Worm (Caenorhabditis elegans) whole organism, L3 larva: ENCODE measurements around the gene mrpl-46.

Source experiments
- ZK546.5 ChIP-seq: sonication (generic microtip); optimal IDR thresholded peaks from 2 replicates; lab custom pipeline; 2017; ENCODE audit warnings: missing biosample characterization, missing genetic modification characterization
- aly-2 ChIP-seq: fragments of 150-350 bp; optimal IDR thresholded peaks from 2 replicates; lab custom pipeline; 2014; ENCODE audit warnings: missing biosample characterization, missing genetic modification characterization
- ceh-16 ChIP-seq: sonication (generic microtip); optimal IDR thresholded peaks from 2 replicates; lab custom pipeline; 2017; ENCODE audit warnings: missing biosample characterization, missing genetic modification characterization
- ceh-82 ChIP-seq: fragments of 150-350 bp; optimal IDR thresholded peaks from 2 replicates; lab custom pipeline; 2014; ENCODE audit warnings: missing biosample characterization, missing genetic modification characterization
- ceh-9 ChIP-seq: sonication (generic microtip); optimal IDR thresholded peaks from 2 replicates; lab custom pipeline; 2018; ENCODE audit warnings: missing biosample characterization, missing genetic modification characterization
- daf-12 ChIP-seq: fragments of 150-350 bp; optimal IDR thresholded peaks from 2 replicates; lab custom pipeline; 2014; ENCODE audit warnings: missing biosample characterization, missing genetic modification reagents, missing genetic modification characterization
- egl-27 ChIP-seq: sonication (generic microtip); optimal IDR thresholded peaks from 4 replicates; lab custom pipeline; 2017; ENCODE audit warnings: missing biosample characterization, missing genetic modification reagents, missing genetic modification characterization
- egl-5 ChIP-seq: fragments of 150-350 bp; optimal IDR thresholded peaks from 2 replicates; lab custom pipeline; 2017; ENCODE audit warnings: missing biosample characterization, missing genetic modification reagents, missing genetic modification characterization, inconsistent platforms
- elt-1 ChIP-seq: fragments of 150-350 bp; optimal IDR thresholded peaks from 2 replicates; lab custom pipeline; 2014; ENCODE audit warnings: missing biosample characterization, missing genetic modification characterization
- elt-3 ChIP-seq, 3 experiments: fragments of 150-350 bp in 1 of 3; sonication (generic microtip) in 2 of 3; optimal IDR thresholded peaks; 2 replicates in 2 of 3; 4 replicates in 1 of 3; lab custom pipeline; 2014 to 2017; ENCODE audit warnings: missing biosample characterization in 3 of 3, missing genetic modification characterization in 3 of 3
- eor-1 ChIP-seq, 2 experiments: fragments of 150-350 bp; optimal IDR thresholded peaks; 2 replicates each; lab custom pipeline; 2014 to 2018; ENCODE audit warnings: missing biosample characterization in 2 of 2, missing genetic modification characterization in 2 of 2
- fkh-10 ChIP-seq: sonication (generic microtip); optimal IDR thresholded peaks from 2 replicates; lab custom pipeline; 2017; ENCODE audit warnings: missing biosample characterization, missing genetic modification reagents, missing genetic modification characterization
- fkh-2 ChIP-seq: fragments of 150-350 bp; optimal IDR thresholded peaks from 2 replicates; lab custom pipeline; 2014; ENCODE audit warnings: missing biosample characterization, missing genetic modification reagents, missing genetic modification characterization
- hmg-11 ChIP-seq: sonication (generic microtip); optimal IDR thresholded peaks from 2 replicates; lab custom pipeline; 2016; ENCODE audit warnings: missing genetic modification characterization, missing compliant biosample characterization
- jun-1 ChIP-seq: fragments of 150-350 bp; optimal IDR thresholded peaks from 2 replicates; lab custom pipeline; 2014; ENCODE audit warnings: missing biosample characterization, missing genetic modification reagents, missing genetic modification characterization
- lin-39 ChIP-seq: fragments of 150-350 bp; optimal IDR thresholded peaks from 2 replicates; lab custom pipeline; 2018; ENCODE audit warnings: missing biosample characterization, missing genetic modification reagents, missing genetic modification characterization
- lsy-12 ChIP-seq: sonication (generic microtip); optimal IDR thresholded peaks from 2 replicates; lab custom pipeline; 2016; ENCODE audit warnings: mild to moderate bottlenecking, missing genetic modification characterization, missing compliant biosample characterization
- mdl-1 ChIP-seq: fragments of 150-350 bp; optimal IDR thresholded peaks from 2 replicates; lab custom pipeline; 2014; ENCODE audit warnings: missing biosample characterization, missing genetic modification characterization
- nfya-1 ChIP-seq: sonication (generic microtip); optimal IDR thresholded peaks from 2 replicates; lab custom pipeline; 2017; ENCODE audit warnings: missing genetic modification characterization, mild to moderate bottlenecking, missing compliant biosample characterization, antibody characterized with exemption, moderate library complexity; ENCODE audit not compliant: insufficient read depth
- nhr-12 ChIP-seq: fragments of 150-350 bp; optimal IDR thresholded peaks from 2 replicates; lab custom pipeline; 2014; ENCODE audit warnings: missing biosample characterization, missing genetic modification characterization
- nhr-237 ChIP-seq: fragments of 150-350 bp; optimal IDR thresholded peaks from 2 replicates; lab custom pipeline; 2014; ENCODE audit warnings: missing biosample characterization, missing genetic modification characterization
- nhr-25 ChIP-seq: sonication (generic microtip); optimal IDR thresholded peaks from 2 replicates; lab custom pipeline; 2017; ENCODE audit warnings: missing biosample characterization, missing genetic modification characterization
- nhr-43 ChIP-seq: sonication (generic microtip); optimal IDR thresholded peaks from 2 replicates; lab custom pipeline; 2016; ENCODE audit warnings: mild to moderate bottlenecking, missing genetic modification characterization, missing compliant biosample characterization; ENCODE audit not compliant: poor library complexity, severe bottlenecking
- nhr-67 ChIP-seq: fragments of 150-350 bp; optimal IDR thresholded peaks from 2 replicates; lab custom pipeline; 2014; ENCODE audit warnings: missing biosample characterization, missing genetic modification characterization
- nhr-76 ChIP-seq: fragments of 150-350 bp; sonication (generic microtip); optimal IDR thresholded peaks from 5 replicates; lab custom pipeline; 2014; ENCODE audit warnings: missing biosample characterization, missing genetic modification characterization
- pqm-1 ChIP-seq: fragments of 150-350 bp; optimal IDR thresholded peaks from 2 replicates; lab custom pipeline; 2017; ENCODE audit warnings: missing biosample characterization, missing genetic modification characterization, inconsistent platforms
- sea-2 ChIP-seq: fragments of 150-350 bp; sonication (generic microtip); optimal IDR thresholded peaks from 4 replicates; lab custom pipeline; 2014; ENCODE audit warnings: missing biosample characterization, missing genetic modification reagents, missing genetic modification characterization
- snpc-4 ChIP-seq: fragments of 150-350 bp; optimal IDR thresholded peaks from 2 replicates; lab custom pipeline; 2014; ENCODE audit warnings: missing biosample characterization, missing genetic modification characterization
- unc-39 ChIP-seq: sonication (generic microtip); optimal IDR thresholded peaks from 4 replicates; lab custom pipeline; 2017; ENCODE audit warnings: missing biosample characterization, missing genetic modification characterization
- ztf-11 ChIP-seq: fragments of 150-350 bp; optimal IDR thresholded peaks from 2 replicates; lab custom pipeline; 2014; ENCODE audit warnings: missing biosample characterization, missing genetic modification characterization
- ztf-4 ChIP-seq: fragments of 150-350 bp; optimal IDR thresholded peaks from 2 replicates; lab custom pipeline; 2014; ENCODE audit warnings: missing biosample characterization, missing genetic modification characterization

The mrpl-46 gene

ce11 chrIV:800518-800917, at the start of gene mrpl-46:
mrpl-46 (plus strand) TSS chrIV:800818.
- TF ChIP-seq egl-5 (tag; lab: Kevin White, UChicago) (no peak), sea-2 (GFP tag; lab: Kevin White, UChicago) (no peak), ceh-9 (tag; lab: Kevin White, UChicago) (no peak), ztf-4 (tag; lab: Kevin White, UChicago) (no peak), nhr-76 (tag; lab: Kevin White, UChicago) (no peak), lin-39 (tag; lab: Kevin White, UChicago) (no peak), fkh-10 (GFP tag; lab: Kevin White, UChicago) (no peak), fkh-2 (tag; lab: Kevin White, UChicago) (no peak)

ce11 chrIV:754357-754972, 46.2 kb upstream of the mrpl-46 start:
- TF ChIP-seq lin-39 (tag; lab: Kevin White, UChicago) = no peak
- TF ChIP-seq nfya-1 (tag; lab: Kevin White, UChicago) = no peak
- no peak for TF ChIP-seq pqm-1 (tag; lab: Kevin White, UChicago)
- TF ChIP-seq eor-1 (tag; optimal IDR thresholded peaks at IDR 0.05; lab: Kevin White, UChicago) = no peak
- no peak for TF ChIP-seq ztf-11 (tag; lab: Kevin White, UChicago)
- TF ChIP-seq, all 47 proteins: peak for 0

- TF ChIP-seq fkh-10 (GFP tag; lab: Kevin White, UChicago) (no peak), ZK546.5 (no peak), nhr-67 (tag; lab: Kevin White, UChicago) (no peak), egl-27 (no peak), lsy-12 (tag; lab: Kevin White, UChicago) (no peak), ceh-82 (tag; lab: Kevin White, UChicago) (no peak), unc-39 (tag; lab: Kevin White, UChicago) (no peak), nhr-237 (tag; lab: Kevin White, UChicago) (no peak), nhr-12 (tag; lab: Kevin White, UChicago) (no peak), nhr-43 (tag; lab: Kevin White, UChicago) (no peak), nfya-1 (tag; lab: Kevin White, UChicago) (no peak), nhr-76 (tag; lab: Kevin White, UChicago) (no peak), aly-2 (no peak), elt-1 (tag; lab: Kevin White, UChicago) (no peak)
Observed at ce11 chrIV:756421-756820, 44.2 kb upstream of the mrpl-46 start, which contains the start of gene srt-23. srt-23 (plus strand) TSS chrIV:756721.

ce11 chrIV:756956-757355, 43.7 kb upstream of the mrpl-46 start:
- no peak for TF ChIP-seq ceh-9 (tag; lab: Kevin White, UChicago)
- no peak for TF ChIP-seq snpc-4 (tag; lab: Kevin White, UChicago)
- TF ChIP-seq sea-2 (GFP tag; lab: Kevin White, UChicago) = no peak
- no peak for TF ChIP-seq hmg-11 (tag; lab: Kevin White, UChicago)
- no peak for TF ChIP-seq fkh-2 (tag; lab: Kevin White, UChicago)
- TF ChIP-seq jun-1 = no peak
- TF ChIP-seq fkh-10 (GFP tag; lab: Kevin White, UChicago) = no peak
- no peak for TF ChIP-seq nhr-67 (tag; lab: Kevin White, UChicago)
- TF ChIP-seq nhr-25 (tag; lab: Kevin White, UChicago) = no peak
- no peak for TF ChIP-seq unc-39 (tag; lab: Kevin White, UChicago)
- no peak for TF ChIP-seq nhr-237 (tag; lab: Kevin White, UChicago)
- TF ChIP-seq nhr-76 (tag; lab: Kevin White, UChicago) = no peak
- TF ChIP-seq ztf-11 (tag; lab: Kevin White, UChicago) = no peak
- no peak for TF ChIP-seq egl-5 (tag; lab: Kevin White, UChicago)
- no peak for TF ChIP-seq ceh-82 (tag; lab: Kevin White, UChicago)
- TF ChIP-seq elt-3 (tag; optimal IDR thresholded peaks at IDR 0.05; lab: Kevin White, UChicago) = no peak
- no peak for TF ChIP-seq mdl-1
- TF ChIP-seq egl-27 = no peak
- no peak for TF ChIP-seq ceh-16 (tag; lab: Kevin White, UChicago)

DNA sequence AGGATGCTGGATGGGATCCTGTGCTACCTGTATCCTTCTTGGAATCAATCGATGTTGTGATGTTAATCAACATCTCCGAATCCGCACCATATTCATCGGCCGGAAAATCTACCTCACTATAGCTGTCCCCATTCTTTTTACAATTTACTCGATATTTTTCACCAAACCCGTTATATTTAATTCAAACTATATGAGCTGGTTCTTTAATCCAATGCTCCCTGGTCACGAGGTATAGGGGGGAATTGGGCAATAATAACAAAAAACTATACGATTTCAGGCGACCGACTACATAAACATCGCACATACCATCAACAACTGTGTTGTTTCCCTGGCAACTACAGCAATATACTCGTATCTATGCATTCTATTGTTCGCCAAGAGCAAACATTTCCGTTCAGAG, 43.1 kb upstream of the mrpl-46 start:
- no peak for TF ChIP-seq lsy-12 (tag; lab: Kevin White, UChicago)
- TF ChIP-seq daf-12 (tag; lab: Kevin White, UChicago) = no peak
- TF ChIP-seq nhr-76 (tag; lab: Kevin White, UChicago) = no peak
